Fruit fly (Drosophila melanogaster): ENCODE results near the gene sphe.

Gene sphe

DNA sequence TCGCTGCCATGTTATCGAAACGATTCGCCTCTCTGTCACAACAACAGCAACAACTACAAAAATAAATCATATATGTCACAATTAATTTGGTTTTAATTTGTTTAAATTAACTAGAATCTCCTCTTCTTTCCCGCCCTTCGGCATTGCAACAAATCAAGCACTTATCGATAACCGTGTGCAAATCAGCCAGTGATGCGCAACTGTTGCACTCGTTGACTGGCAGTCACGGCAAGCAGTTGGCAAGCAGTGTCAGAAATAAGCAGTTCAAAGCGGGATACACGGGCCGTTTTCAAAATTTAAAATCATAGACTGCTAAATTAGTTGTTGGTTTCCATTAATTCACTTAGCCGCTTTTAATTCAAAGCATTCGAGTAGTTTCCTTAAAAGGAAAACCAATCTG is 18.0 kb downstream of the sphe start, which contains the start of gene Axs:
Axs (minus strand) TSS at position 131 of the 400 bp plus-strand sequence.
- TF ChIP-seq h (optimal IDR thresholded peaks at IDR 0.05) (no peak), Sin3A (optimal IDR thresholded peaks at IDR 0.05) (no peak), psq (optimal IDR thresholded peaks at IDR 0.05) (no peak), ttk (optimal IDR thresholded peaks at IDR 0.05) (no peak), insv (optimal IDR thresholded peaks at IDR 0.05) (no peak), Myc (optimal IDR thresholded peaks at IDR 0.05) (no peak)

- TF ChIP-seq h (optimal IDR thresholded peaks at IDR 0.05) (no peak), Sin3A (optimal IDR thresholded peaks at IDR 0.05) (no peak), insv (optimal IDR thresholded peaks at IDR 0.05) (no peak), psq (optimal IDR thresholded peaks at IDR 0.05) (no peak), Myc (optimal IDR thresholded peaks at IDR 0.05) (no peak), ttk (optimal IDR thresholded peaks at IDR 0.05) (no peak)
Observed at dm6 chrX:16678845-16679347, 22.9 kb downstream of the sphe start, which contains the start of the genes CG13010 and sing. CG13010 (minus strand) TSS chrX:16678945. sing (plus strand) TSS chrX:16679297.

DNA sequence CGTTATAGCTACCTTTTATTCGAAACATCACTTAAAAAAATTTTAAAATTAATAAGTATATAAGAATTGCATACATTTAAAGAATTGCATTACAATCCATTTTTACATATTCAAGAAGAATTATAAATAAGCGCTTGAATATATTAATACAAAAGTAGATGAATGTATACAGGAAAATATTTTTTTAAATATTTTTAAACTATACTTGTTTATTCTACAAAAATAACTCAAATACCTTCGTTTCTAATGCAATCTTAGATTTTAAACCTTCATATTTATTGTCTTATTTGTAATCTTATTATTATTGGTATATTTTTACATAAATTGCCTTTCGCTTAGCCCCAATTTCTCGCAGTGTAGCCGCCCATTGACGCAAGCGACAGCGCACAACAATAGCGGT is 24.6 kb downstream of the sphe start:
- no peak for TF ChIP-seq Myc (optimal IDR thresholded peaks at IDR 0.05)

DNA sequence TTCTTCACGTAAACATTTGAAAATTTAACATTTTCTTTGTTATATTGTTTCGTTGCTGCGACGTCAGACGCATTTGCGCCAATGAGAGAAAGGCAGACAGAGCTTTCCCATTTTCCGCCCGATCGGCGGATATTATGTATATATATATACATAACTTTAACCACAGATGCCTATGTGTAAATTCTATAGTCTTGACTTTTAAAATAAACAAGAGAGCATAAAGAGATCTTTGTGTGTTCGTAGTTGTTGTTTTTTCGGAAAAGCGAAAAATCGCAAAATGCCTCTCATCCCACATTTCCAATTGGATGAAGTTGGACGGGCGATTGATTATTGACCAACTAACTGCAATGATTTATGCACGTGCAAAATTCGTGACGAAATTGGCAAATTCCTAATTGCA is 25.1 kb downstream of the sphe start, which contains the start of gene CG13012:
CG13012 (minus strand) TSS at position 101 of the 400 bp plus-strand sequence.
- TF ChIP-seq insv (optimal IDR thresholded peaks at IDR 0.05), result no peak

- TF ChIP-seq h (optimal IDR thresholded peaks at IDR 0.05) (no peak), ttk (optimal IDR thresholded peaks at IDR 0.05) (no peak), insv (optimal IDR thresholded peaks at IDR 0.05) (no peak), Myc (optimal IDR thresholded peaks at IDR 0.05) (no peak), psq (optimal IDR thresholded peaks at IDR 0.05) (no peak), Sin3A (optimal IDR thresholded peaks at IDR 0.05) (no peak)
Observed at dm6 chrX:16674538-16674937, 27.2 kb downstream of the sphe start.

DNA sequence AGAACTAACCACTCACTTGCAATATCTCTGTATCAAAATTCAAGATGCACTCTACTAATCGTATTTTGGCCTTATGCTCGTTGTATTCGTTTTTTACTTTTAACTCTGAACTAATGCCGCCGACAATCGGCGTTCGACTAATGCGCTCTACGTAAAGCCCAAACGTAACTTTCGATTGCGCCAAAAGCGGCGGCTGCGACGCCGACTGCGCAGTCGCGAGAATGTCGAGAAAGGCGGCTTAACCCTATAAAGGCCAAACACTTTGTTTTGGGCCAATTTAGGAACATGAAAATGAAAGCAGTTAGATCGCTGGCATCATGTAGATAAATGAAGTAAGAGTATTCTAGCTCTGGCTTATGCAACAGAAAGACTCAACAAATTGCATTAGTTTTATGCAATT is 28.9 kb downstream of the sphe start:
- TF ChIP-seq Sin3A (optimal IDR thresholded peaks at IDR 0.05), result no peak
- no peak for TF ChIP-seq psq (optimal IDR thresholded peaks at IDR 0.05)
- no peak for TF ChIP-seq insv (optimal IDR thresholded peaks at IDR 0.05)
- TF ChIP-seq ttk (optimal IDR thresholded peaks at IDR 0.05), result no peak

DNA sequence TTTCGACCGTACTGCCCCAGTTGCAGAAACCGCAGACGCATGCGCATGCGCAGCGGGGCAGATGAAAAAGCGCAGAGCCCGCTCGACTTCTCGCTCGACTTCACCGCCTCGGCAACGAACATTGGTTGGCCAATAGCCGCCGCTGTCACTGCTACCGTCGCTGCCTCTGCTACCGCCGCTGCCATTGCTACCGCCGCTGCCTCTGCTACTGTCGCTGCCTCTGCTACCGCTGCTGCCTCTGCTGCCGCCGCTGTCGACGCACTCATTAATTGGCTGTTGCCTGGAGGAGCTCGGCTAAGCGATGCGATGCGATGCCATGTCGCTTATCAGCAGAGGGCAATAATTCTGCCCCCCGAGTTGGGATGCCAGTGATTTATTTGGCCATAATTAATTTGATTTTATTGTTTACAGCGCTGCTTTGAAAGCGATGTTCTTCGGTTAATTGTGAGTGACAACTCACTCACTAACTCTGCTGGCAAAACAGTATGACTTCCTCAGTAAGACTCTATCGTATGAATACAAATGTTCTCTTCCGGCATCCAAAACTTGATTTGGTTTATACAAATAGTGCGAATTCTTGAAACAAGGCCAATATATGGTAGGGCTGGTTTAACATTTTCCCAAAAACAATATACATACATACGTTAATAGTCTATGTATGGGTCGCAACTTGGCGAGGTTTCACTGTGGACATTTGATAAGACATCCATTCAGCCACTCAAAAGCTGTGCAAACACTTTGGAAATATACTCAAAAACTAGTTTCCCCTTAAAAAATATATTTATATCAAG is 30.9 kb downstream of the sphe start:
- TF ChIP-seq h (optimal IDR thresholded peaks at IDR 0.05), result no peak
- TF ChIP-seq insv (optimal IDR thresholded peaks at IDR 0.05), result no peak
- TF ChIP-seq psq (optimal IDR thresholded peaks at IDR 0.05), result no peak
- TF ChIP-seq Myc (optimal IDR thresholded peaks at IDR 0.05), result no peak
- TF ChIP-seq ttk (optimal IDR thresholded peaks at IDR 0.05), result no peak

- no peak for TF ChIP-seq Myc (optimal IDR thresholded peaks at IDR 0.05)
- no peak for TF ChIP-seq psq (optimal IDR thresholded peaks at IDR 0.05)
- no peak for TF ChIP-seq insv (optimal IDR thresholded peaks at IDR 0.05)
- no peak for TF ChIP-seq h (optimal IDR thresholded peaks at IDR 0.05)
- TF ChIP-seq Sin3A (optimal IDR thresholded peaks at IDR 0.05), result no peak
- TF ChIP-seq ttk (optimal IDR thresholded peaks at IDR 0.05), result no peak
Observed at dm6 chrX:16670262-16670661, 31.5 kb downstream of the sphe start.

DNA sequence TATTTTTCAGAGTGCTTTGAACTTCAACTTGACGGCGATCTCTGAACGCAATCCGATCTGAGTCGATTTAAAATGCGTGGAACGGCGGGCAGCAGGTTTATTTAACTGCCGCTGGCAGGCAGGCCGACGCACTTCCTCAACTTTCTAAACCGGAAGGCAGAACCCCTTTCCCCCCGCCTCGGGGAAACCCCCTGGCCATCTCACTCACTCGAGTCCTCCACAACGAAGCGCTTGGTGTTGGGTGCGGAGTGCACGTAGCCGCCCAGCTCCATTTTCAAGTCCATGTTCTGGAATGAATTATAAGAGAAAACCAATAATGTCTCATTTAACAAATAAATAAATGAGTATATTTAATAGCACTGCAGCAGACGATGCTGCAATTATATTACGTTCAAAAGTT is 31.9 kb downstream of the sphe start:
- TF ChIP-seq psq (optimal IDR thresholded peaks at IDR 0.05) (no peak), Sin3A (optimal IDR thresholded peaks at IDR 0.05) (no peak), ttk (optimal IDR thresholded peaks at IDR 0.05) (no peak), insv (optimal IDR thresholded peaks at IDR 0.05) (no peak), h (optimal IDR thresholded peaks at IDR 0.05) (no peak)

dm6 chrX:16664405-16665064 is 37.2 kb downstream of the sphe start, which contains the start of gene CG15865:
CG15865 (minus strand) TSS chrX:16664455.
- no peak for TF ChIP-seq h (optimal IDR thresholded peaks at IDR 0.05)
- TF ChIP-seq Sin3A (optimal IDR thresholded peaks at IDR 0.05), result no peak
- no peak for TF ChIP-seq Myc (optimal IDR thresholded peaks at IDR 0.05)
- TF ChIP-seq psq (optimal IDR thresholded peaks at IDR 0.05), result no peak
- TF ChIP-seq ttk (optimal IDR thresholded peaks at IDR 0.05), result no peak
- no peak for TF ChIP-seq insv (optimal IDR thresholded peaks at IDR 0.05)

DNA sequence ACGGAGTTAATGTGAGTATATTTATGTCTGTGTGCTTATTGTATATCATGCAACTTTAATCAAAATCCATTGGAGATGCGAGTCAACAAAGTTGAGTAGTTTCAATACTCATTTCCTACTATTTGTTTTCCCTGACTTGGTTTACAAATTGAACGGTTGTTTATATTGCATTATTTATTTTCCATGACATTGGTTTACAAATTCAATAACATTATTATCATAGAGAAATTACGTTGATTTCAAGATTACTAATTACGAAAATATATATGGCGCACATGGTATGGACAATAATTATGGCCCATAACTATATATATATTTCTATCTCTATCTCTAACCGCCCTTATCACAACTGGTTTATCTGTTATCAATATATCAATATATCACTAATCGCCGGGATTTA is 41.1 kb downstream of the sphe start:
- TF ChIP-seq h (optimal IDR thresholded peaks at IDR 0.05) (no peak), Myc (optimal IDR thresholded peaks at IDR 0.05) (no peak), insv (optimal IDR thresholded peaks at IDR 0.05) (no peak), ttk (optimal IDR thresholded peaks at IDR 0.05) (no peak), Sin3A (optimal IDR thresholded peaks at IDR 0.05) (no peak), psq (optimal IDR thresholded peaks at IDR 0.05) (no peak)

dm6 chrX:16655724-16656235 is 46.0 kb downstream of the sphe start:
- TF ChIP-seq Sin3A (optimal IDR thresholded peaks at IDR 0.05), result no peak
- no peak for TF ChIP-seq psq (optimal IDR thresholded peaks at IDR 0.05)
- TF ChIP-seq Myc (optimal IDR thresholded peaks at IDR 0.05), result no peak
- no peak for TF ChIP-seq h (optimal IDR thresholded peaks at IDR 0.05)
- no peak for TF ChIP-seq ttk (optimal IDR thresholded peaks at IDR 0.05)
- no peak for TF ChIP-seq insv (optimal IDR thresholded peaks at IDR 0.05)
